Fruit fly (Drosophila melanogaster) whole organism, embryonic: ENCODE measurements around the gene CG9150.

Source experiments
- Abd-B ChIP-seq: fragments of 200-800 bp; sonication (Bioruptor generic); optimal IDR thresholded peaks from 2 replicates; lab custom pipeline; 2018; ENCODE audit warnings: missing biosample characterization, mild to moderate bottlenecking, missing genetic modification characterization, moderate library complexity
- B-H2 ChIP-seq: fragments of 200-800 bp; sonication (Bioruptor generic); optimal IDR thresholded peaks from 2 replicates; lab custom pipeline; 2018; ENCODE audit warnings: missing biosample characterization, mild to moderate bottlenecking, missing genetic modification characterization
- CG10654 ChIP-seq: fragments of 200-800 bp; sonication (Bioruptor generic); optimal IDR thresholded peaks from 2 replicates; lab custom pipeline; 2016; ENCODE audit warnings: missing biosample characterization, missing genetic modification characterization
- CG11504 ChIP-seq: fragments of 200-800 bp; sonication (Bioruptor generic); optimal IDR thresholded peaks from 3 replicates; lab custom pipeline; 2019; ENCODE audit warnings: missing biosample characterization, mild to moderate bottlenecking, missing genetic modification characterization, moderate library complexity
- CG12769 ChIP-seq: fragments of 200-800 bp; sonication (Bioruptor generic); optimal IDR thresholded peaks from 2 replicates; lab custom pipeline; 2019; ENCODE audit warnings: missing biosample characterization, mild to moderate bottlenecking, missing genetic modification characterization, moderate library complexity
- CG13424 ChIP-seq: fragments of 200-800 bp; sonication (Bioruptor generic); optimal IDR thresholded peaks from 2 replicates; lab custom pipeline; 2019; ENCODE audit warnings: missing biosample characterization, mild to moderate bottlenecking, missing genetic modification characterization, moderate library complexity
- CG2678 ChIP-seq: fragments of 200-800 bp; sonication (Bioruptor generic); optimal IDR thresholded peaks from 3 replicates; lab custom pipeline; 2019; ENCODE audit warnings: missing biosample characterization, mild to moderate bottlenecking, missing genetic modification characterization, moderate library complexity
- CG30403 ChIP-seq: fragments of 200-800 bp; sonication (Bioruptor generic); optimal IDR thresholded peaks from 3 replicates; lab custom pipeline; 2016; ENCODE audit warnings: missing biosample characterization, missing genetic modification characterization
- CG30431 ChIP-seq: fragments of 200-800 bp; sonication (Bioruptor generic); optimal IDR thresholded peaks from 2 replicates; lab custom pipeline; 2017; ENCODE audit warnings: missing biosample characterization, missing genetic modification characterization
- CG33557 ChIP-seq: fragments of 200-800 bp; sonication (Bioruptor generic); optimal IDR thresholded peaks from 2 replicates; lab custom pipeline; 2019; ENCODE audit warnings: missing biosample characterization, mild to moderate bottlenecking, missing genetic modification characterization, moderate library complexity
- CG34422 ChIP-seq: fragments of 200-800 bp; sonication (Bioruptor generic); IDR thresholded peaks from 3 replicates; pipeline ENCODE4 v1.3.6; 2022; ENCODE audit warnings: missing biosample characterization, missing genetic modification characterization
- CG4730 ChIP-seq: fragments of 200-800 bp; sonication (Bioruptor generic); IDR thresholded peaks from 2 replicates; pipeline ENCODE4 v1.3.6; 2022; ENCODE audit warnings: missing biosample characterization, missing genetic modification characterization
- CG6683 ChIP-seq: fragments of 200-800 bp; sonication (Bioruptor generic); optimal IDR thresholded peaks from 2 replicates; lab custom pipeline; 2017; ENCODE audit warnings: missing biosample characterization, mild to moderate bottlenecking, missing genetic modification characterization, missing genetic modification reagents
- CG6765 ChIP-seq: fragments of 200-800 bp; sonication (Bioruptor generic); optimal IDR thresholded peaks from 3 replicates; lab custom pipeline; 2017; ENCODE audit warnings: missing biosample characterization, mild to moderate bottlenecking, missing genetic modification characterization
- CG8765 ChIP-seq: fragments of 200-800 bp; sonication (Bioruptor generic); IDR thresholded peaks from 2 replicates; pipeline ENCODE4 v1.3.6; 2022; ENCODE audit warnings: missing biosample characterization, missing genetic modification characterization
- CG9215 ChIP-seq: fragments of 200-800 bp; sonication (Bioruptor generic); IDR thresholded peaks from 2 replicates; pipeline ENCODE4 v1.3.6; 2022; ENCODE audit warnings: missing biosample characterization, missing genetic modification characterization
- Deaf1 ChIP-seq: fragments of 200-800 bp; optimal IDR thresholded peaks from 3 replicates; lab custom pipeline; 2019; ENCODE audit warnings: missing biosample characterization, mild to moderate bottlenecking, missing genetic modification characterization, moderate library complexity
- Doc3 ChIP-seq: fragments of 200-800 bp; sonication (Bioruptor generic); IDR thresholded peaks from 3 replicates; pipeline ENCODE4 v1.3.6; 2022; ENCODE audit warnings: missing biosample characterization, missing genetic modification characterization; ENCODE audit not compliant: partially characterized antibody
- Fer1 ChIP-seq: fragments of 200-800 bp; sonication (Bioruptor generic); optimal IDR thresholded peaks from 2 replicates; lab custom pipeline; 2017; ENCODE audit warnings: missing biosample characterization, mild to moderate bottlenecking, missing genetic modification characterization
- HLHmδ ChIP-seq: fragments of 200-800 bp; sonication (Bioruptor generic); optimal IDR thresholded peaks from 2 replicates; lab custom pipeline; 2018; ENCODE audit warnings: missing biosample characterization, mild to moderate bottlenecking, missing genetic modification characterization, moderate library complexity
- Hr51 ChIP-seq, 2 experiments: fragments of 200-800 bp; sonication (Bioruptor generic); optimal IDR thresholded peaks; 2 replicates in 1 of 2; 3 replicates in 1 of 2; lab custom pipeline; 2016 to 2018; ENCODE audit warnings: missing biosample characterization in 2 of 2, missing genetic modification characterization in 2 of 2, mild to moderate bottlenecking in 1 of 2, moderate library complexity in 1 of 2
- Med ChIP-seq: fragments of 200-800 bp; sonication (Bioruptor generic); peaks from one replicate; lab custom pipeline; 2016; ENCODE audit warnings: missing biosample characterization, missing genetic modification characterization, mild to moderate bottlenecking, inconsistent platforms, moderate library complexity
- Meics ChIP-seq: fragments of 200-800 bp; sonication (Bioruptor generic); optimal IDR thresholded peaks from 2 replicates; lab custom pipeline; 2017; ENCODE audit warnings: missing biosample characterization, mild to moderate bottlenecking, missing genetic modification characterization
- PHDP ChIP-seq: fragments of 200-800 bp; sonication (Bioruptor generic); optimal IDR thresholded peaks from 3 replicates; lab custom pipeline; 2018; ENCODE audit warnings: missing biosample characterization, mild to moderate bottlenecking, missing genetic modification characterization, moderate library complexity
- Sox102F ChIP-seq: fragments of 200-800 bp; sonication (Bioruptor generic); optimal IDR thresholded peaks from 2 replicates; lab custom pipeline; 2018; ENCODE audit warnings: missing biosample characterization, mild to moderate bottlenecking, missing genetic modification characterization, moderate library complexity
- Sry-β ChIP-seq: fragments of 200-800 bp; sonication (Bioruptor generic); optimal IDR thresholded peaks from 2 replicates; lab custom pipeline; 2018; ENCODE audit warnings: missing biosample characterization, mild to moderate bottlenecking, missing genetic modification characterization, moderate library complexity
- Vsx1 ChIP-seq: fragments of 200-800 bp; sonication (Bioruptor generic); optimal IDR thresholded peaks from 2 replicates; lab custom pipeline; 2017; ENCODE audit warnings: missing biosample characterization, mild to moderate bottlenecking, missing genetic modification characterization, missing genetic modification reagents
- bigmax ChIP-seq: fragments of 200-800 bp; sonication (Bioruptor generic); optimal IDR thresholded peaks from 2 replicates; lab custom pipeline; 2018; ENCODE audit warnings: missing biosample characterization, mild to moderate bottlenecking, missing genetic modification characterization
- cato ChIP-seq: fragments of 200-800 bp; sonication (Bioruptor generic); optimal IDR thresholded peaks from 2 replicates; lab custom pipeline; 2016; ENCODE audit warnings: missing biosample characterization, missing genetic modification characterization, borderline replicate concordance
- ci ChIP-seq: fragments of 200-800 bp; sonication (Bioruptor generic); IDR thresholded peaks from 3 replicates; pipeline ENCODE4 v1.3.6; 2022; ENCODE audit warnings: missing biosample characterization, missing genetic modification characterization
- crol ChIP-seq: fragments of 200-800 bp; sonication (Bioruptor generic); IDR thresholded peaks from 2 replicates; pipeline ENCODE4 v1.3.6; 2022; ENCODE audit warnings: missing biosample characterization, missing genetic modification characterization
- cwo ChIP-seq: fragments of 200-800 bp; sonication (Bioruptor generic); optimal IDR thresholded peaks from 3 replicates; lab custom pipeline; 2017; ENCODE audit warnings: missing biosample characterization, missing genetic modification characterization, mild to moderate bottlenecking, moderate library complexity, missing genetic modification reagents
- danr ChIP-seq: fragments of 200-800 bp; sonication (Bioruptor generic); IDR thresholded peaks from 2 replicates; pipeline ENCODE4 v1.3.6; 2022; ENCODE audit warnings: missing biosample characterization, missing genetic modification characterization
- ham ChIP-seq: fragments of 200-800 bp; sonication (Bioruptor generic); IDR thresholded peaks from 2 replicates; pipeline ENCODE4 v1.3.6; 2022; ENCODE audit warnings: missing biosample characterization, missing genetic modification characterization
- jumu ChIP-seq: fragments of 200-800 bp; sonication (Bioruptor generic); optimal IDR thresholded peaks from 3 replicates; lab custom pipeline; 2016; ENCODE audit warnings: missing biosample characterization, missing genetic modification characterization
- kay ChIP-seq: fragments of 200-800 bp; sonication (Bioruptor generic); optimal IDR thresholded peaks from 2 replicates; lab custom pipeline; 2016; ENCODE audit warnings: missing biosample characterization, missing genetic modification characterization
- lab ChIP-seq: fragments of 200-800 bp; sonication (Bioruptor generic); optimal IDR thresholded peaks from 3 replicates; lab custom pipeline; 2017; ENCODE audit warnings: missing biosample characterization, missing genetic modification characterization, mild to moderate bottlenecking, moderate library complexity, missing genetic modification reagents
- lbe ChIP-seq: fragments of 200-800 bp; sonication (Bioruptor generic); optimal IDR thresholded peaks from 2 replicates; lab custom pipeline; 2016; ENCODE audit warnings: missing biosample characterization, mild to moderate bottlenecking, missing genetic modification characterization
- lola ChIP-seq, 3 experiments: fragments of >200 bp in 2 of 3; fragments of 200-800 bp in 1 of 3; sonication (Bioruptor generic) in 1 of 3; optimal IDR thresholded peaks; 2 replicates each; lab custom pipeline; 2017 to 2019; ENCODE audit warnings: missing biosample characterization in 3 of 3, missing genetic modification characterization in 3 of 3, mild to moderate bottlenecking in 1 of 3, moderate library complexity in 1 of 3
- lov ChIP-seq, 2 experiments: fragments of 200-800 bp in 1 of 2; fragments of >200 bp in 1 of 2; sonication (Bioruptor generic) in 1 of 2; IDR thresholded peaks in 1 of 2; optimal IDR thresholded peaks in 1 of 2; 2 replicates in 1 of 2; 3 replicates in 1 of 2; pipeline versions ENCODE4 v1.3.6 to Lab custom; 2017 to 2022; ENCODE audit warnings: missing biosample characterization in 1 of 2, missing genetic modification characterization in 1 of 2
- maf-S ChIP-seq: fragments of 200-800 bp; sonication (Bioruptor generic); optimal IDR thresholded peaks from 2 replicates; lab custom pipeline; 2016; ENCODE audit warnings: missing biosample characterization, missing genetic modification characterization
- nerfin-1 ChIP-seq: fragments of 200-800 bp; sonication (Bioruptor generic); optimal IDR thresholded peaks from 3 replicates; lab custom pipeline; 2019; ENCODE audit warnings: missing biosample characterization, mild to moderate bottlenecking, missing genetic modification characterization, moderate library complexity
- pros ChIP-seq: fragments of 200-800 bp; sonication (Bioruptor generic); optimal IDR thresholded peaks from 3 replicates; lab custom pipeline; 2019; ENCODE audit warnings: missing biosample characterization, mild to moderate bottlenecking, missing genetic modification characterization, moderate library complexity
- sisA ChIP-seq: fragments of 200-800 bp; sonication (Bioruptor generic); IDR thresholded peaks from 2 replicates; pipeline ENCODE4 v1.3.6; 2022; ENCODE audit warnings: missing biosample characterization, missing genetic modification characterization
- sr ChIP-seq: fragments of 200-800 bp; sonication (Bioruptor generic); IDR thresholded peaks from 3 replicates; pipeline ENCODE4 v1.3.6; 2022; ENCODE audit warnings: missing biosample characterization, missing genetic modification characterization
- sug ChIP-seq: fragments of 200-800 bp; optimal IDR thresholded peaks from 2 replicates; lab custom pipeline; 2019; ENCODE audit warnings: missing biosample characterization, mild to moderate bottlenecking, missing genetic modification characterization, moderate library complexity
- vnd ChIP-seq: fragments of 200-800 bp; sonication (Bioruptor generic); IDR thresholded peaks from 3 replicates; pipeline ENCODE4 v1.3.6; 2022; ENCODE audit warnings: missing biosample characterization, missing genetic modification characterization; ENCODE audit not compliant: partially characterized antibody
- zfh1 ChIP-seq: fragments of 200-800 bp; sonication (Bioruptor generic); IDR thresholded peaks from 3 replicates; pipeline ENCODE4 v1.3.6; 2022; ENCODE audit warnings: missing biosample characterization, missing genetic modification characterization
- zfh2 ChIP-seq: fragments of 200-800 bp; sonication (Bioruptor generic); optimal IDR thresholded peaks from 2 replicates; lab custom pipeline; 2016; ENCODE audit warnings: missing biosample characterization, missing genetic modification characterization

The CG9150 gene

DNA sequence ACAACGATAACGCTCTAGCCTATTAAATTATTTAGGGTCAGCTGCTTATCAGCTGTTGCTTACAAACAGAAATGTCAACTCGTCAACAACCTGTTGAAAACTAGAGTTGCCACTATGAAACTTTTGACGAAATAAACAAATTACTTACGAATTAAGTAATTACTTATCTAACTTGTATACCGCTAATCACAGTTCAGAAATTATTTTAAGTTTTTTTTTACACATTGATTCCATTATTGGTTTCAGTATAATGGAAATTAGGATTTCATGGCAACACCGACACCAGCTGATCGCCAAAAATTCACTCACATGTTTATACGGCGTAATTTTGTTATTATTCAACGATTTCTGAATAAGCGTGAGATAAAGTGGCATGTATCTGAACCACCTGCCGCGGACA, 30.6 kb downstream of the CG9150 start, which contains the start of the genes CG9117 and CG31643 (continued):
- TF ChIP-seq bigmax (no peak), kay (peak; percentile 33), CG6765 (GFP tag; lab: Kevin White, UChicago) (no peak), HLHmδ (GFP tag; lab: Kevin White, UChicago) (no peak), B-H2 (GFP tag; lab: Kevin White, UChicago) (no peak), CG12769 (no peak), ham (GFP tag; lab: Robert Waterston, UW) (no peak), lbe (peak; percentile 55), ci (GFP tag; lab: Robert Waterston, UW) (0 out of 3 replicates have a peak, but pooled peaks have one; percentile 31), Doc3 (peak; percentile 31; the same call in 1 of the 3 replicates), PHDP (tag; lab: Kevin White, UChicago) (peak; percentile 66), Deaf1 (no peak), CG2678 (tag; lab: Kevin White, UChicago) (no peak), zfh2 (GFP tag; lab: Kevin White, UChicago) (peak; percentile 68), Meics (GFP tag; lab: Kevin White, UChicago) (no peak), jumu (GFP tag; lab: Kevin White, UChicago) (peak; percentile 60), danr (no peak), zfh1 (GFP tag; lab: Robert Waterston, UW) (no peak), CG9215 (GFP tag; lab: Robert Waterston, UW) (no peak), cwo (GFP tag; lab: Kevin White, UChicago) (peak; percentile 32), lov (optimal IDR thresholded peaks at IDR 0.05; lab: Kevin White, UChicago) (no peak), lov (GFP tag; IDR thresholded peaks at IDR 0.05; lab: Robert Waterston, UW) (no peak), CG4730 (GFP tag; lab: Robert Waterston, UW) (no peak), pros (GFP tag; lab: Kevin White, UChicago) (no peak), CG34422 (peak; percentile 63; the same call in 1 of the 3 replicates), Vsx1 (GFP tag; lab: Kevin White, UChicago) (no peak), CG30403 (GFP tag; lab: Kevin White, UChicago) (peak; percentile 70), vnd (GFP tag; lab: Robert Waterston, UW) (no peak), lola (GFP tag; optimal IDR thresholded peaks at IDR 0.05; lab: Kevin White, UChicago) (peak in 1 of 3 experiments; percentile 45), Med (peak; percentile 91), sr (GFP tag; lab: Robert Waterston, UW) (no peak), maf-S (GFP tag; lab: Kevin White, UChicago) (peak; percentile 35), cato (GFP tag; lab: Kevin White, UChicago) (peak; percentile 18), lab (GFP tag; lab: Kevin White, UChicago) (no peak), CG13424 (tag; lab: Kevin White, UChicago) (peak; percentile 69), CG30431 (no peak), CG8765 (GFP tag; lab: Robert Waterston, UW) (no peak), sisA (peak; percentile 25; the same call in 1 of the 2 replicates), sug (tag; lab: Kevin White, UChicago) (no peak), nerfin-1 (peak; percentile 61), CG33557 (peak; percentile 20), CG11504 (no peak), Hr51 (GFP tag; optimal IDR thresholded peaks at IDR 0.05; lab: Kevin White, UChicago) (no peak), Sry-β (GFP tag; lab: Kevin White, UChicago) (peak; percentile 1), crol (GFP tag; lab: Robert Waterston, UW) (no peak), Abd-B (GFP tag; lab: Kevin White, UChicago) (no peak), Sox102F (GFP tag; lab: Kevin White, UChicago) (no peak), CG6683 (GFP tag; lab: Kevin White, UChicago) (peak; percentile 29), CG10654 (GFP tag; lab: Kevin White, UChicago) (peak; percentile 41), Fer1 (GFP tag; lab: Kevin White, UChicago) (peak; percentile 67)
